Fruit fly (Drosophila melanogaster): ENCODE results near the gene eff.

eff gene

DNA sequence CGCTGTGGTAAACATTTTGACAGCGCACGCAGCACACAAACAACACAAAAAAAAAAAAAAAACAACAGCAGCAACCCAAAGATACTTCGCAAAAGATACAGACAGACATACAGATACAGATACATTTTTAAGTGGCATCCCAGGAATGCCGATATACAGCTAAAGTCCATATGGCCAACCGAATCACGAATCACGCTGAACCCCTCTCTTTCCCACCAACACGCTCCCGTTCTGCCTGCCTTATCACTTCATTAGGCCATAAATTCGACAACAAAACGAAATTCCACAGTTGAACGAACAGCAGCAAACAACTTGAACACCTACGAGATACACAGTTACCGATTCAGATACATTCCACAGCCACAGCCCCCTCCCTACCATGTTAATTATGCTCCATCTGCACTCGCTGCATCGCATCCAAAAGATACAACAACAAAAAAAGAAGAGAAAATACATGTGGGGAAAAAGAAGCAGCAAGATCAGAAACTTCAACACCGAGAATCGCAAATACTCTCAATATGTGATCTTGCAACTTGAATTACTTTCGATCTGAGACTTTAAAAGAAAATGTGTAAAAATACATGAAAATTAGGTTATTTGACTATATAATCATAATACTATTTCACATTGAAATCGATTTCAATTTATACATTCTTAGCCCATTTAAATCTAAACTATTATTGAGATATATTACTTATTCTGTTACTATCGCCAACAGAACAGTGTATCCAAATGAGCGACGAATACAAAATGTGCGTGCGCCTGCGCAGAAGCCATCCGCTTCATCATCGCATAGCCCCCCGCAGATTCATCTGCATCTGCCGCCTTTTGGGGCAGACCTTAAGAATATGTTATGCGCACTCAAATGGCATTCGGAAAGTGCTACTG is 24.7 kb downstream of the eff start (continued):
- TF ChIP-seq sqz (GFP tag; optimal IDR thresholded peaks at IDR 0.05) = peak; percentile 35
- TF ChIP-seq ken (GFP tag; IDR thresholded peaks at IDR 0.05) = no peak
- TF ChIP-seq CG17912 (GFP tag; optimal IDR thresholded peaks at IDR 0.05) = no peak
- TF ChIP-seq CG4820 (GFP tag; optimal IDR thresholded peaks at IDR 0.05) = no peak
- TF ChIP-seq Hr51 (GFP tag; optimal IDR thresholded peaks at IDR 0.05) = no peak
- TF ChIP-seq CG2678 (tag; optimal IDR thresholded peaks at IDR 0.05) = peak; percentile 17
- no peak for TF ChIP-seq Vsx1 (GFP tag; optimal IDR thresholded peaks at IDR 0.05)
- no peak for TF ChIP-seq pnt (GFP tag; optimal IDR thresholded peaks at IDR 0.05)
- TF ChIP-seq zf30C (GFP tag; optimal IDR thresholded peaks at IDR 0.05) = no peak
- TF ChIP-seq fd96Cb (tag; optimal IDR thresholded peaks at IDR 0.05) = no peak
- TF ChIP-seq CG6272 (GFP tag; IDR thresholded peaks at IDR 0.05) = no peak
- TF ChIP-seq esg (GFP tag; conservative IDR thresholded peaks at IDR 0.05) = no peak
- TF ChIP-seq CG3847 (GFP tag; IDR thresholded peaks at IDR 0.05) = no peak
- TF ChIP-seq pita (GFP tag; optimal IDR thresholded peaks at IDR 0.05) = no peak
- TF ChIP-seq CG15269 (tag; optimal IDR thresholded peaks at IDR 0.05) = no peak
- TF ChIP-seq tll (GFP tag; optimal IDR thresholded peaks at IDR 0.05) = no peak
- no peak for TF ChIP-seq CG3407 (GFP tag; optimal IDR thresholded peaks at IDR 0.05)
- peak; percentile 72; the same call in 1 of the 3 replicates for TF ChIP-seq CG2199 (GFP tag; IDR thresholded peaks at IDR 0.05)
- TF ChIP-seq gsb-n (tag; optimal IDR thresholded peaks at IDR 0.05) = no peak
- peak; percentile 16 for TF ChIP-seq grau (tag; optimal IDR thresholded peaks at IDR 0.05)
- TF ChIP-seq CG17829 (tag; optimal IDR thresholded peaks at IDR 0.05) = no peak
- TF ChIP-seq org-1 (GFP tag; optimal IDR thresholded peaks at IDR 0.05) = no peak
- TF ChIP-seq CoRest (tag; optimal IDR thresholded peaks at IDR 0.05) = peak; percentile 11
- TF ChIP-seq oc (tag; optimal IDR thresholded peaks at IDR 0.05) = peak; percentile 18
- no peak for TF ChIP-seq fd3F (GFP tag; optimal IDR thresholded peaks at IDR 0.05)
- no peak for TF ChIP-seq B-H1 (GFP tag; IDR thresholded peaks at IDR 0.05)
- TF ChIP-seq CG11085 (GFP tag; IDR thresholded peaks at IDR 0.05) = no peak
- no peak for TF ChIP-seq tup (GFP tag; optimal IDR thresholded peaks at IDR 0.05)
- TF ChIP-seq run (tag; optimal IDR thresholded peaks at IDR 0.05) = peak; percentile 1
- no peak for TF ChIP-seq chn (GFP tag; optimal IDR thresholded peaks at IDR 0.05)
- TF ChIP-seq CG2129 (GFP tag; IDR thresholded peaks at IDR 0.05; ENCODE audit: partially characterized antibody) = no peak
- no peak for TF ChIP-seq Mes4 (GFP tag; optimal IDR thresholded peaks at IDR 0.05)
- TF ChIP-seq CG3995 (GFP tag; optimal IDR thresholded peaks at IDR 0.05) = no peak
- no peak for TF ChIP-seq CG18476 (GFP tag; optimal IDR thresholded peaks at IDR 0.05)
- TF ChIP-seq CG4282 (GFP tag; optimal IDR thresholded peaks at IDR 0.05) = no peak
- no peak for TF ChIP-seq CG7271 (tag; optimal IDR thresholded peaks at IDR 0.05)
- no peak for TF ChIP-seq dm (GFP tag; optimal IDR thresholded peaks at IDR 0.05)
- TF ChIP-seq lov (optimal IDR thresholded peaks at IDR 0.05) = no peak
- TF ChIP-seq lov (GFP tag; IDR thresholded peaks at IDR 0.05) = no peak
- no peak for TF ChIP-seq jumu (GFP tag; optimal IDR thresholded peaks at IDR 0.05)
- TF ChIP-seq CG32767 (GFP tag; IDR thresholded peaks at IDR 0.05) = no peak; the same call in 1 of the 2 replicates
- TF ChIP-seq CG17361 (GFP tag; IDR thresholded peaks at IDR 0.05) = peak; percentile 59; the same call in 2 of the 3 replicates
- no peak for TF ChIP-seq chif (GFP tag; optimal IDR thresholded peaks at IDR 0.05)
- TF ChIP-seq abd-A (tag; optimal IDR thresholded peaks at IDR 0.05) = peak; percentile 73
- no peak for TF ChIP-seq CG17802 (tag; optimal IDR thresholded peaks at IDR 0.05)
- no peak for TF ChIP-seq CG9817 (tag; optimal IDR thresholded peaks at IDR 0.05)
- no peak for TF ChIP-seq CG7786 (GFP tag; optimal IDR thresholded peaks at IDR 0.05)
- no peak for TF ChIP-seq CG16863 (GFP tag; optimal IDR thresholded peaks at IDR 0.05)
- no peak for TF ChIP-seq CG15696 (tag; optimal IDR thresholded peaks at IDR 0.05)

Data from whole organism, embryonic.